Worm (Caenorhabditis elegans) whole organism, L4 larva: ENCODE results near the gene chw-1.

Experiments
- F10B5.3 ChIP-seq: sonication (generic microtip); optimal IDR thresholded peaks from 2 replicates; lab custom pipeline; 2016; ENCODE audit warnings: mild to moderate bottlenecking, missing genetic modification characterization, missing compliant biosample characterization
- F44E2.7 ChIP-seq: fragments of 200-800 bp; sonication (Bioruptor generic); IDR thresholded peaks from 2 replicates; pipeline ENCODE4 v2.1.2; 2022; ENCODE audit warnings: missing genetic modification characterization, missing compliant biosample characterization
- F49E8.2 ChIP-seq: sonication (generic microtip); optimal IDR thresholded peaks from 2 replicates; lab custom pipeline; 2016; ENCODE audit warnings: missing compliant biosample characterization, mild to moderate bottlenecking, missing genetic modification characterization, borderline replicate concordance
- T20F7.1 ChIP-seq: fragments of 200-800 bp; sonication (Bioruptor generic); optimal IDR thresholded peaks from 2 replicates; lab custom pipeline; 2018; ENCODE audit warnings: mild to moderate bottlenecking, missing genetic modification characterization, missing compliant biosample characterization
- T26A8.4 ChIP-seq: fragments of 200-800 bp; sonication (Bioruptor generic); IDR thresholded peaks from 2 replicates; pipeline ENCODE4 v1.3.6; 2022; ENCODE audit warnings: missing genetic modification characterization, missing compliant biosample characterization
- Y75B8A.6 ChIP-seq: fragments of 200-800 bp; sonication (Bioruptor generic); IDR thresholded peaks from 2 replicates; pipeline ENCODE4 v1.3.6; 2022; ENCODE audit warnings: missing genetic modification reagents, missing genetic modification characterization, missing compliant biosample characterization
- ZK546.5 ChIP-seq, 2 experiments: sonication (generic microtip); optimal IDR thresholded peaks; 2 replicates each; lab custom pipeline; 2017; ENCODE audit warnings: missing biosample characterization in 2 of 2, missing genetic modification characterization in 2 of 2
- ceh-20 ChIP-seq: fragments of 200-800 bp; sonication (Bioruptor generic); IDR thresholded peaks from 2 replicates; pipeline ENCODE4 v1.3.6; 2022; ENCODE audit warnings: missing genetic modification reagents, missing genetic modification characterization, missing compliant biosample characterization
- ceh-28 ChIP-seq: fragments of 150-350 bp; optimal IDR thresholded peaks from 2 replicates; lab custom pipeline; 2014; ENCODE audit warnings: missing biosample characterization, missing genetic modification reagents, missing genetic modification characterization
- ceh-32 ChIP-seq: sonication (generic microtip); optimal IDR thresholded peaks from 2 replicates; lab custom pipeline; 2016; ENCODE audit warnings: mild to moderate bottlenecking, missing genetic modification characterization, missing compliant biosample characterization; ENCODE audit not compliant: poor library complexity
- cey-2 ChIP-seq: sonication (generic microtip); optimal IDR thresholded peaks from 3 replicates; lab custom pipeline; 2017; ENCODE audit warnings: missing genetic modification characterization, mild to moderate bottlenecking, missing compliant biosample characterization, antibody characterized with exemption, borderline replicate concordance; ENCODE audit not compliant: insufficient read depth
- ctbp-1 ChIP-seq: fragments of 200-800 bp; sonication (Bioruptor generic); IDR thresholded peaks from 2 replicates; pipeline ENCODE4 v1.3.6; 2022; ENCODE audit warnings: missing genetic modification reagents, missing genetic modification characterization, missing compliant biosample characterization
- dmd-8 ChIP-seq: fragments of 200-800 bp; sonication (Bioruptor generic); IDR thresholded peaks from 2 replicates; pipeline ENCODE4 v1.3.6; 2022; ENCODE audit warnings: missing genetic modification characterization, missing compliant biosample characterization
- dmd-9 ChIP-seq: fragments of 200-800 bp; sonication (Bioruptor generic); IDR thresholded peaks from 2 replicates; pipeline ENCODE4 v1.3.6; 2022; ENCODE audit warnings: missing genetic modification reagents, missing genetic modification characterization, missing compliant biosample characterization
- egl-27 ChIP-seq: sonication (generic microtip); optimal IDR thresholded peaks from 3 replicates; lab custom pipeline; 2017; ENCODE audit warnings: missing biosample characterization, missing genetic modification reagents, missing genetic modification characterization
- fkh-10 ChIP-seq: fragments of 150-350 bp; optimal IDR thresholded peaks from 2 replicates; lab custom pipeline; 2014; ENCODE audit warnings: missing biosample characterization, missing genetic modification reagents, missing genetic modification characterization
- lin-1 ChIP-seq: fragments of 200-800 bp; sonication (Bioruptor generic); IDR thresholded peaks from 2 replicates; pipeline ENCODE4 v1.3.6; 2022; ENCODE audit warnings: missing genetic modification reagents, missing genetic modification characterization, missing compliant biosample characterization
- lsy-2 ChIP-seq, 2 experiments: fragments of 150-350 bp in 1 of 2; sonication (generic microtip) in 1 of 2; optimal IDR thresholded peaks; 2 replicates each; lab custom pipeline; 2014 to 2017; ENCODE audit warnings: missing biosample characterization in 2 of 2, missing genetic modification characterization in 2 of 2
- madf-5 ChIP-seq, 2 experiments: fragments of 200-800 bp; sonication (Bioruptor generic); IDR thresholded peaks; 2 replicates each; pipeline ENCODE4 v1.3.6; 2022; ENCODE audit warnings: missing compliant biosample characterization in 2 of 2, missing genetic modification characterization in 2 of 2
- mep-1 ChIP-seq: fragments of 150-350 bp; sonication (generic microtip); optimal IDR thresholded peaks from 3 replicates; lab custom pipeline; 2014; ENCODE audit warnings: missing biosample characterization, missing genetic modification characterization
- mes-2 ChIP-seq: sonication (generic microtip); optimal IDR thresholded peaks from 2 replicates; lab custom pipeline; 2016; ENCODE audit warnings: missing genotype, mild to moderate bottlenecking, missing genetic modification characterization, missing compliant biosample characterization; ENCODE audit not compliant: poor library complexity, severe bottlenecking
- mxl-2 ChIP-seq: fragments of 200-800 bp; sonication (Bioruptor generic); conservative IDR thresholded peaks from 2 replicates; pipeline ENCODE4 v1.3.6; 2022; ENCODE audit warnings: missing genetic modification reagents, missing genetic modification characterization, missing compliant biosample characterization
- nhr-10 ChIP-seq: fragments of 150-350 bp; optimal IDR thresholded peaks from 2 replicates; lab custom pipeline; 2014; ENCODE audit warnings: missing biosample characterization, missing genetic modification characterization
- nhr-111 ChIP-seq: fragments of 200-800 bp; sonication (Bioruptor generic); optimal IDR thresholded peaks from 2 replicates; lab custom pipeline; 2018; ENCODE audit warnings: mild to moderate bottlenecking, missing genetic modification characterization, missing compliant biosample characterization
- nhr-25 ChIP-seq: sonication (generic microtip); optimal IDR thresholded peaks from 2 replicates; lab custom pipeline; 2017; ENCODE audit warnings: missing genetic modification characterization, mild to moderate bottlenecking, missing compliant biosample characterization, antibody characterized with exemption, moderate library complexity, borderline replicate concordance; ENCODE audit not compliant: insufficient read depth
- pha-4 ChIP-seq, 2 experiments: fragments of 150-350 bp in 1 of 2; fragments of 200-800 bp in 1 of 2; sonication (Bioruptor generic) in 1 of 2; IDR thresholded peaks in 1 of 2; optimal IDR thresholded peaks in 1 of 2; 2 replicates each; pipeline versions ENCODE4 v1.3.6 to Lab custom; 2014 to 2022; ENCODE audit warnings: missing genetic modification characterization in 2 of 2, missing genetic modification reagents in 2 of 2, missing biosample characterization in 1 of 2, missing compliant biosample characterization in 1 of 2
- php-3 ChIP-seq: fragments of 200-800 bp; sonication (Bioruptor generic); IDR thresholded peaks from 2 replicates; pipeline ENCODE4 v1.3.6; 2022; ENCODE audit warnings: missing genetic modification reagents, missing genetic modification characterization, missing compliant biosample characterization
- rbr-2 ChIP-seq: sonication (generic microtip); optimal IDR thresholded peaks from 2 replicates; lab custom pipeline; 2016; ENCODE audit warnings: missing genotype, missing genetic modification characterization, missing compliant biosample characterization
- set-16 ChIP-seq: fragments of 200-800 bp; sonication (Bioruptor generic); IDR thresholded peaks from 2 replicates; pipeline ENCODE4 v1.3.6; 2022; ENCODE audit warnings: missing genetic modification reagents, missing genetic modification characterization, missing compliant biosample characterization
- spr-3 ChIP-seq: fragments of 200-800 bp; sonication (Bioruptor generic); optimal IDR thresholded peaks from 2 replicates; lab custom pipeline; 2018; ENCODE audit warnings: mild to moderate bottlenecking, missing genetic modification characterization, missing compliant biosample characterization
- unc-62 ChIP-seq, 3 experiments: fragments of 150-350 bp in 1 of 3; sonication (generic microtip); optimal IDR thresholded peaks in 2 of 3; peaks in 1 of 3; 1 replicate in 1 of 3; 2 replicates in 2 of 3; lab custom pipeline; 2014 to 2017; ENCODE audit warnings: missing biosample characterization in 3 of 3, missing genetic modification characterization in 3 of 3, missing genetic modification reagents in 3 of 3, missing genotype in 1 of 3
- vab-7 ChIP-seq: fragments of 200-800 bp; sonication (Bioruptor generic); IDR thresholded peaks from 2 replicates; pipeline ENCODE4 v1.3.6; 2022; ENCODE audit warnings: missing genetic modification reagents, missing genetic modification characterization, missing compliant biosample characterization
- zag-1 ChIP-seq: fragments of 150-350 bp; optimal IDR thresholded peaks from 2 replicates; lab custom pipeline; 2014; ENCODE audit warnings: missing biosample characterization, missing genetic modification characterization

chw-1 gene

DNA sequence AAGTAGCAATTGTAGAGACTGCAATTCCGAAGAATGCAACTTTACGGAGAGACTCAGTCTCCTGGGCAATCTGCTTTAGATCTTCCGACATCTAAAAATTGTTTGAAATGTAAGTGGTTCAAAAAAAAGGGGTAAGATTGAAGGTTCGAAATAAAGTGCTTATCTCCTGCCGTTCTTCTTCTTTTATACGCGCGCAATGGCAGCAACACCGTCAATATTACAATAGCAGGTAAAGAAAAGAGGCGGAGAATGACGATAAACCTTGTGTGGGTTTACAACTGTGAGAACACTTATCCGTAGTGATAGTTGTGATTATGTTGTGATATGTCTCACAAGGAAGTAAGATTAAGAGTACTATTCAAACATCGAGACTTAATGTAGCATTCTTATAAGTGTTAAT, 40.3 kb upstream of the chw-1 start, which contains the start of gene col-13:
Gene col-13 (minus strand): TSS at position 101 of the 400 bp plus-strand sequence.
- no peak for TF ChIP-seq ceh-28
- TF ChIP-seq lin-1, result no peak
- no peak for TF ChIP-seq nhr-10 (tag; lab: Kevin White, UChicago)
- no peak for TF ChIP-seq F10B5.3 (tag; lab: Kevin White, UChicago)
- TF ChIP-seq ctbp-1 (GFP tag; lab: Robert Waterston, UW), result no peak
- TF ChIP-seq, all 104 proteins: peak for 0

DNA sequence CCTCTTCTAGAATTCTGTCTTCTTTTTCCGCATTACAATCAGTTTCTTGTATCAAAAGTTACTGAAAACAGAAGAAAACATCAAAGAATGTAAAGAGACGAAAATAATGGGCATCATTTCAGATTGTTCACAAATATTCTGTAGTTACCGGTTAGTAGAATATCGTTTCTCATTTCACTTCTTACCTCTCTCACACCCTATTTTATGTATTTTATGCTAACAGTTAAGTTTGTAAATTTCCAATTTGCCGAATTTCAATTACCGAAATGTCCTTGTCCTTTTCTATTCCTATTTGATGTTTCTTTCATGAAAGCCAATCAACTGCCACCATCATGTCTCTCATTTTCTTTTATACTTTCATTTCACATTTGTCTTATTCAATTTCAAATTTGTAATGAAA, 38.6 kb upstream of the chw-1 start:
- TF ChIP-seq T26A8.4 (GFP tag; lab: Robert Waterston, UW) (peak; percentile 62; the same call in 1 of the 2 replicates), nhr-111 (no peak), F49E8.2 (no peak), egl-27 (tag; lab: Kevin White, UChicago) (no peak), php-3 (no peak), fkh-10 (GFP tag; lab: Kevin White, UChicago) (no peak), cey-2 (tag; lab: Kevin White, UChicago) (peak; percentile 4), spr-3 (GFP tag; lab: Kevin White, UChicago) (no peak), T20F7.1 (GFP tag; lab: Kevin White, UChicago) (peak; percentile 6), unc-62 (GFP tag; optimal IDR thresholded peaks at IDR 0.05 in 1 of 2; lab: Kevin White, UChicago) (peak in 1 of 2 experiments; percentile 66), unc-62 (tag; optimal IDR thresholded peaks at IDR 0.05; lab: Kevin White, UChicago) (no peak)

ce11 chrV:10423968-10424367, 38.1 kb upstream of the chw-1 start:
- TF ChIP-seq madf-5 (GFP tag; IDR thresholded peaks at IDR 0.05; lab: Robert Waterston, UW) (0 out of 4 replicates have a peak, but pooled peaks of 1 of the 2 experiments have one; percentile 51), set-16 (peak; percentile 97), ctbp-1 (GFP tag; lab: Robert Waterston, UW) (peak; percentile 49), ceh-20 (GFP tag; lab: Robert Waterston, UW) (peak; percentile 48; the same call in 1 of the 2 replicates)

- TF ChIP-seq mxl-2 (no peak), ZK546.5 (tag; optimal IDR thresholded peaks at IDR 0.05; lab: Kevin White, UChicago) (no peak), rbr-2 (tag; lab: Kevin White, UChicago) (no peak), dmd-8 (GFP tag; lab: Robert Waterston, UW) (no peak), cey-2 (tag; lab: Kevin White, UChicago) (no peak), dmd-9 (no peak), lsy-2 (tag; optimal IDR thresholded peaks at IDR 0.05; lab: Kevin White, UChicago) (no peak)
Observed at ce11 chrV:10425098-10425497, 37.0 kb upstream of the chw-1 start, which contains the start of gene col-12. Gene col-12, minus strand, starts transcription at chrV:10425198.

DNA sequence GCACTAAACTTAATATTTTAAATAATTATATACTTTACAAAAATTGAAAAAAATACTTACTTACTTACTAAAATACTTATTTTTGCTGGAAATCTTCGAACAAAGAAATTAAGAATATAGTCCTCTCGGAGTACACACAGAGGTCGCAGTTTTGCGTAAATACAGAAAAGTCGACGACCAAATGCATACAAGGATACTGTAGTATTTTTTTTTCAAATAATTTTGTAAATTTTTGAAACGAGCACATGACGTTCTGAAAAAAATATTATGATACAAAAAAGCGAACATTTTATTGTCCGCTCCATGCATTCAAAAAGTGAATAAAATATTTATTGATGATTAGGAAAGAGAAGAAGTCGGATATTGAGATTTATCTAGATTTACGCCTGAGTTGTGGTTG, 35.8 kb upstream of the chw-1 start, which contains the start of gene apc-10:
Gene apc-10 (minus strand): TSS at position 101 of the 400 bp plus-strand sequence.
- no peak for TF ChIP-seq vab-7
- TF ChIP-seq rbr-2 (tag; lab: Kevin White, UChicago), result no peak
- no peak for TF ChIP-seq zag-1 (tag; lab: Kevin White, UChicago)
- TF ChIP-seq nhr-25 (tag; lab: Kevin White, UChicago), result no peak
- TF ChIP-seq mep-1 (tag; lab: Kevin White, UChicago), result no peak
- TF ChIP-seq Y75B8A.6, result no peak
- no peak for TF ChIP-seq mes-2 (tag; lab: Kevin White, UChicago)
- no peak for TF ChIP-seq pha-4 (GFP tag; IDR thresholded peaks at IDR 0.05; lab: Robert Waterston, UW)
- no peak for TF ChIP-seq pha-4 (tag; optimal IDR thresholded peaks at IDR 0.05; lab: Kevin White, UChicago)
- TF ChIP-seq ceh-32 (tag; lab: Kevin White, UChicago), result no peak
- TF ChIP-seq madf-5 (GFP tag; IDR thresholded peaks at IDR 0.05; lab: Robert Waterston, UW), result no peak
- TF ChIP-seq F44E2.7 (GFP tag; lab: Robert Waterston, UW), result no peak
